Fruit fly (Drosophila melanogaster) whole organism, pupa: ENCODE data around the gene CG16904.

ENCODE experiments used
- CG10348 ChIP-seq: fragments of 200-800 bp; sonication (Bioruptor generic); IDR thresholded peaks from 2 replicates; pipeline ENCODE4 v1.3.6; 2022; ENCODE audit warnings: missing biosample characterization, missing genetic modification characterization
- CG14655 ChIP-seq: fragments of 200-800 bp; sonication (Bioruptor generic); optimal IDR thresholded peaks from 3 replicates; lab custom pipeline; 2017; ENCODE audit warnings: mild to moderate bottlenecking, missing biosample characterization, missing genetic modification reagents, missing genetic modification characterization
- CG15710 ChIP-seq: fragments of 200-800 bp; sonication (Bioruptor generic); optimal IDR thresholded peaks from 2 replicates; lab custom pipeline; 2018; ENCODE audit warnings: missing biosample characterization, mild to moderate bottlenecking, missing genetic modification characterization, moderate library complexity
- CG17806 ChIP-seq: fragments of 200-800 bp; sonication (Bioruptor generic); optimal IDR thresholded peaks from 2 replicates; lab custom pipeline; 2018; ENCODE audit warnings: missing biosample characterization, mild to moderate bottlenecking, missing genetic modification characterization, moderate library complexity
- CG34367 ChIP-seq: fragments of 200-800 bp; sonication (Bioruptor generic); optimal IDR thresholded peaks from 2 replicates; lab custom pipeline; 2018; ENCODE audit warnings: missing biosample characterization, mild to moderate bottlenecking, missing genetic modification characterization
- CG4496 ChIP-seq: fragments of 200-800 bp; sonication (Bioruptor generic); IDR thresholded peaks from 3 replicates; pipeline ENCODE4 v1.3.6; 2022; ENCODE audit warnings: missing biosample characterization, missing genetic modification characterization
- CG8159 ChIP-seq: fragments of 200-800 bp; sonication (Bioruptor generic); optimal IDR thresholded peaks from 3 replicates; lab custom pipeline; 2018; ENCODE audit warnings: missing biosample characterization, mild to moderate bottlenecking, missing genetic modification characterization, moderate library complexity
- EcR ChIP-seq: fragments of 200-800 bp; sonication (Bioruptor generic); optimal IDR thresholded peaks from 3 replicates; lab custom pipeline; 2019; ENCODE audit warnings: missing biosample characterization, missing genetic modification characterization, mild to moderate bottlenecking, moderate library complexity, missing genetic modification reagents
- Pif1A ChIP-seq: fragments of 200-800 bp; sonication (Bioruptor generic); optimal IDR thresholded peaks from 3 replicates; lab custom pipeline; 2016; ENCODE audit warnings: missing biosample characterization, missing genetic modification characterization
- Pif1B ChIP-seq: fragments of 200-800 bp; sonication (Bioruptor generic); optimal IDR thresholded peaks from 3 replicates; lab custom pipeline; 2016; ENCODE audit warnings: missing biosample characterization, missing genetic modification characterization
- Snoo ChIP-seq: fragments of 200-800 bp; sonication (Bioruptor generic); optimal IDR thresholded peaks from 3 replicates; lab custom pipeline; 2017; ENCODE audit warnings: missing biosample characterization, mild to moderate bottlenecking, missing genetic modification characterization, inconsistent platforms
- fd96Ca ChIP-seq: fragments of 200-800 bp; sonication (Bioruptor generic); IDR thresholded peaks from 3 replicates; pipeline ENCODE4 v1.3.6; 2022; ENCODE audit warnings: missing biosample characterization, missing genetic modification characterization
- gl ChIP-seq: fragments of 200-800 bp; sonication (Bioruptor generic); optimal IDR thresholded peaks from 2 replicates; lab custom pipeline; 2018; ENCODE audit warnings: missing biosample characterization, mild to moderate bottlenecking, missing genetic modification characterization
- rn ChIP-seq: fragments of 200-800 bp; sonication (Bioruptor generic); IDR thresholded peaks from 2 replicates; pipeline ENCODE4 v1.3.6; 2022; ENCODE audit warnings: missing biosample characterization, missing genetic modification characterization

DNA sequence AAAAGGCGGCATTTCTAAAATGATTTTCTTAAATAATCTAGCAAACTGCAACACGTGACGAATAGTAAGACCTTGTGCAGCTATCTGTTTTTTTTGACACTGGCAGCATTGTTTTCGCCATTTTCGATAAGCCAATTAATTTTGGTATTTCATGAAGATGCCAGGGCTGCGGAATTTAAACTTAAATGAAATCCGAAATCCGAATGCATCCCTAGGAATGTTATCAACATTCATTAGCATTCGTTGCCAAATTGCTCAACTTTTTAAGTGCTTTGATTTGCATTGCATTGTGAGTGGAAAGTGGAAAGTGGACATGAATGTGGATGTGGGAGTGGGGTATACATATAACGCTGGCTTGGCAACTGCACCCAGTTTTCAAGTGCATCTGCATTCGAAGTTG is 4.3 kb upstream of the CG16904 start, which contains the start of gene CG42857:
- no peak for TF ChIP-seq CG4496
- no peak for TF ChIP-seq CG14655 (GFP tag; lab: Kevin White, UChicago)
- TF ChIP-seq fd96Ca (GFP tag; lab: Robert Waterston, UW) = no peak
- TF ChIP-seq Snoo (tag; lab: Kevin White, UChicago) = no peak
- no peak for TF ChIP-seq EcR (GFP tag; lab: Kevin White, UChicago)
- no peak for TF ChIP-seq CG34367
- TF ChIP-seq rn (GFP tag; lab: Robert Waterston, UW) = no peak
- no peak for TF ChIP-seq gl
- TF ChIP-seq Pif1B (GFP tag; lab: Kevin White, UChicago) = no peak
- TF ChIP-seq Pif1A (GFP tag; lab: Kevin White, UChicago) = no peak
- TF ChIP-seq CG8159 (tag; lab: Kevin White, UChicago) = no peak
- no peak for TF ChIP-seq CG10348 (GFP tag; lab: Robert Waterston, UW)
- TF ChIP-seq CG15710 = no peak
- TF ChIP-seq CG17806 (tag; lab: Kevin White, UChicago) = no peak
